Fruit fly (Drosophila melanogaster) whole organism, embryonic: Measurements from ENCODE around the gene CG31176.

Source experiments
- Asciz ChIP-seq: fragments of 200-800 bp; sonication (Bioruptor generic); optimal IDR thresholded peaks from 2 replicates; lab custom pipeline; 2017; ENCODE audit warnings: missing biosample characterization, mild to moderate bottlenecking, missing genetic modification characterization, missing genetic modification reagents
- Awh ChIP-seq: fragments of 200-800 bp; sonication (Bioruptor generic); IDR thresholded peaks from 2 replicates; pipeline ENCODE4, ENCODE4 v1.3.6; 2022; ENCODE audit warnings: missing biosample characterization, missing genetic modification characterization
- BEAF-32 ChIP-seq: fragments of 200-800 bp; sonication (Bioruptor generic); optimal IDR thresholded peaks from 3 replicates; lab custom pipeline; 2017; ENCODE audit warnings: missing biosample characterization, missing genetic modification characterization, mild to moderate bottlenecking, moderate library complexity, missing genetic modification reagents
- Bgb ChIP-seq: fragments of 200-800 bp; sonication (Bioruptor generic); IDR thresholded peaks from 2 replicates; pipeline ENCODE4 v1.3.6; 2022; ENCODE audit warnings: missing biosample characterization, missing genetic modification characterization; ENCODE audit not compliant: partially characterized antibody
- CG10267 ChIP-seq: fragments of 200-800 bp; sonication (Bioruptor generic); optimal IDR thresholded peaks from 2 replicates; lab custom pipeline; 2018; ENCODE audit warnings: missing biosample characterization, mild to moderate bottlenecking, missing genetic modification characterization, moderate library complexity
- CG10321 ChIP-seq: fragments of 200-800 bp; sonication (Bioruptor generic); IDR thresholded peaks from 2 replicates; pipeline ENCODE4 v1.3.6; 2022; ENCODE audit warnings: missing biosample characterization, missing genetic modification characterization
- CG1233 ChIP-seq: fragments of 200-800 bp; sonication (Bioruptor generic); optimal IDR thresholded peaks from 4 replicates; lab custom pipeline; 2018; ENCODE audit warnings: missing biosample characterization, mild to moderate bottlenecking, missing genetic modification characterization
- CG13424 ChIP-seq: fragments of 200-800 bp; sonication (Bioruptor generic); optimal IDR thresholded peaks from 2 replicates; lab custom pipeline; 2019; ENCODE audit warnings: missing biosample characterization, mild to moderate bottlenecking, missing genetic modification characterization, moderate library complexity
- CG15269 ChIP-seq: fragments of 200-800 bp; sonication (Bioruptor generic); optimal IDR thresholded peaks from 2 replicates; lab custom pipeline; 2018; ENCODE audit warnings: missing biosample characterization, mild to moderate bottlenecking, missing genetic modification characterization, moderate library complexity
- CG1603 ChIP-seq: fragments of 200-800 bp; sonication (Bioruptor generic); optimal IDR thresholded peaks from 2 replicates; lab custom pipeline; 2019; ENCODE audit warnings: missing biosample characterization, mild to moderate bottlenecking, missing genetic modification characterization, moderate library complexity
- CG17359 ChIP-seq: fragments of 200-800 bp; sonication (Bioruptor generic); optimal IDR thresholded peaks from 3 replicates; lab custom pipeline; 2018; ENCODE audit warnings: missing biosample characterization, mild to moderate bottlenecking, missing genetic modification characterization, moderate library complexity
- CG17361 ChIP-seq: fragments of 200-800 bp; sonication (Bioruptor generic); IDR thresholded peaks from 3 replicates; pipeline ENCODE4 v1.3.6; 2022; ENCODE audit warnings: missing biosample characterization, missing genetic modification characterization
- CG17829 ChIP-seq: fragments of 200-800 bp; optimal IDR thresholded peaks from 2 replicates; lab custom pipeline; 2019; ENCODE audit warnings: missing biosample characterization, mild to moderate bottlenecking, missing genetic modification characterization, moderate library complexity
- CG2120 ChIP-seq: fragments of 200-800 bp; sonication (Bioruptor generic); optimal IDR thresholded peaks from 3 replicates; lab custom pipeline; 2016; ENCODE audit warnings: missing biosample characterization, missing genetic modification characterization
- CG30403 ChIP-seq: fragments of 200-800 bp; sonication (Bioruptor generic); optimal IDR thresholded peaks from 3 replicates; lab custom pipeline; 2016; ENCODE audit warnings: missing biosample characterization, missing genetic modification characterization
- CG31441 ChIP-seq: fragments of 200-800 bp; sonication (Bioruptor generic); IDR thresholded peaks from 2 replicates; pipeline ENCODE4 v1.3.6; 2022; ENCODE audit warnings: missing biosample characterization, missing genetic modification characterization
- CG34422 ChIP-seq: fragments of 200-800 bp; sonication (Bioruptor generic); IDR thresholded peaks from 3 replicates; pipeline ENCODE4 v1.3.6; 2022; ENCODE audit warnings: missing biosample characterization, missing genetic modification characterization
- CG4730 ChIP-seq: fragments of 200-800 bp; sonication (Bioruptor generic); IDR thresholded peaks from 2 replicates; pipeline ENCODE4 v1.3.6; 2022; ENCODE audit warnings: missing biosample characterization, missing genetic modification characterization
- CG6254 ChIP-seq: fragments of 200-800 bp; sonication (Bioruptor generic); optimal IDR thresholded peaks from 3 replicates; lab custom pipeline; 2017; ENCODE audit warnings: mild to moderate bottlenecking, missing biosample characterization, missing genetic modification reagents, missing genetic modification characterization
- CG6654 ChIP-seq: fragments of 200-800 bp; sonication (Bioruptor generic); optimal IDR thresholded peaks from 2 replicates; lab custom pipeline; 2017; ENCODE audit warnings: missing biosample characterization, mild to moderate bottlenecking, missing genetic modification characterization
- CG8944 ChIP-seq: fragments of 200-800 bp; sonication (Bioruptor generic); optimal IDR thresholded peaks from 3 replicates; lab custom pipeline; 2016; ENCODE audit warnings: missing biosample characterization, missing genetic modification characterization
- CG9797 ChIP-seq: fragments of 200-800 bp; sonication (Bioruptor generic); optimal IDR thresholded peaks from 3 replicates; lab custom pipeline; 2018; ENCODE audit warnings: missing biosample characterization, mild to moderate bottlenecking, missing genetic modification characterization
- Dek ChIP-seq: fragments of 200-800 bp; sonication (Bioruptor generic); optimal IDR thresholded peaks from 3 replicates; lab custom pipeline; 2019; ENCODE audit warnings: missing biosample characterization, mild to moderate bottlenecking, missing genetic modification characterization, moderate library complexity
- Eip74EF ChIP-seq, 2 experiments: fragments of 200-800 bp in 1 of 2; fragments of >200 bp in 1 of 2; sonication (Bioruptor generic) in 1 of 2; optimal IDR thresholded peaks; 2 replicates each; lab custom pipeline; 2017 to 2019; ENCODE audit warnings: missing biosample characterization in 2 of 2, missing genetic modification characterization in 2 of 2, mild to moderate bottlenecking in 1 of 2, moderate library complexity in 1 of 2
- Fer1 ChIP-seq: fragments of 200-800 bp; sonication (Bioruptor generic); optimal IDR thresholded peaks from 2 replicates; lab custom pipeline; 2017; ENCODE audit warnings: missing biosample characterization, mild to moderate bottlenecking, missing genetic modification characterization
- Gsc ChIP-seq: fragments of 200-800 bp; sonication (Bioruptor generic); IDR thresholded peaks from 2 replicates; pipeline ENCODE4 v1.3.6; 2022; ENCODE audit warnings: missing biosample characterization, missing genetic modification characterization
- HHEX ChIP-seq: fragments of 200-800 bp; sonication (Bioruptor generic); optimal IDR thresholded peaks from 3 replicates; lab custom pipeline; 2017; ENCODE audit warnings: missing biosample characterization, mild to moderate bottlenecking, missing genetic modification characterization, missing genetic modification reagents
- HmgD ChIP-seq: fragments of 200-800 bp; sonication (Bioruptor generic); optimal IDR thresholded peaks from 3 replicates; lab custom pipeline; 2016; ENCODE audit warnings: missing biosample characterization, missing genetic modification characterization
- Hmr ChIP-seq: fragments of 200-800 bp; sonication (Bioruptor generic); optimal IDR thresholded peaks from 3 replicates; lab custom pipeline; 2017; ENCODE audit warnings: mild to moderate bottlenecking, missing biosample characterization, missing genetic modification reagents, missing genetic modification characterization
- Meics ChIP-seq: fragments of 200-800 bp; sonication (Bioruptor generic); optimal IDR thresholded peaks from 2 replicates; lab custom pipeline; 2017; ENCODE audit warnings: missing biosample characterization, mild to moderate bottlenecking, missing genetic modification characterization
- Myb ChIP-seq: fragments of 200-800 bp; sonication (Bioruptor generic); optimal IDR thresholded peaks from 2 replicates; lab custom pipeline; 2016; ENCODE audit warnings: missing biosample characterization, missing genetic modification characterization
- Neu2 ChIP-seq: fragments of 200-800 bp; sonication (Bioruptor generic); optimal IDR thresholded peaks from 3 replicates; lab custom pipeline; 2016; ENCODE audit warnings: missing biosample characterization, missing genetic modification characterization, borderline replicate concordance
- PHDP ChIP-seq: fragments of 200-800 bp; sonication (Bioruptor generic); optimal IDR thresholded peaks from 3 replicates; lab custom pipeline; 2018; ENCODE audit warnings: missing biosample characterization, mild to moderate bottlenecking, missing genetic modification characterization, moderate library complexity
- Ptx1 ChIP-seq: fragments of 200-800 bp; sonication (Bioruptor generic); IDR thresholded peaks from 2 replicates; pipeline ENCODE4 v1.3.6; 2022; ENCODE audit warnings: missing biosample characterization, missing genetic modification characterization
- Sox102F ChIP-seq: fragments of 200-800 bp; sonication (Bioruptor generic); optimal IDR thresholded peaks from 2 replicates; lab custom pipeline; 2018; ENCODE audit warnings: missing biosample characterization, mild to moderate bottlenecking, missing genetic modification characterization, moderate library complexity
- bsh ChIP-seq, 2 experiments: fragments of 200-800 bp; sonication (Bioruptor generic); optimal IDR thresholded peaks; 2 replicates each; lab custom pipeline; 2017 to 2018; ENCODE audit warnings: mild to moderate bottlenecking in 2 of 2, missing biosample characterization in 2 of 2, missing genetic modification characterization in 2 of 2, moderate library complexity in 1 of 2
- dmrt11E ChIP-seq: fragments of 200-800 bp; sonication (Bioruptor generic); optimal IDR thresholded peaks from 3 replicates; lab custom pipeline; 2018; ENCODE audit warnings: missing biosample characterization, mild to moderate bottlenecking, missing genetic modification characterization, moderate library complexity
- dpn ChIP-seq, 2 experiments: fragments of 200-800 bp; sonication (Bioruptor generic); optimal IDR thresholded peaks; 3 replicates each; lab custom pipeline; 2016; ENCODE audit warnings: missing biosample characterization in 2 of 2, missing genetic modification characterization in 2 of 2
- esg ChIP-seq: fragments of 200-800 bp; sonication (Bioruptor generic); conservative IDR thresholded peaks from 2 replicates; pipeline ENCODE4 v1.3.6; 2022; ENCODE audit warnings: missing biosample characterization, missing genetic modification characterization
- ind ChIP-seq: fragments of 200-800 bp; sonication (Bioruptor generic); optimal IDR thresholded peaks from 3 replicates; lab custom pipeline; 2016; ENCODE audit warnings: missing biosample characterization, missing genetic modification characterization
- lab ChIP-seq: fragments of 200-800 bp; sonication (Bioruptor generic); optimal IDR thresholded peaks from 3 replicates; lab custom pipeline; 2017; ENCODE audit warnings: missing biosample characterization, missing genetic modification characterization, mild to moderate bottlenecking, moderate library complexity, missing genetic modification reagents
- mld ChIP-seq: fragments of 200-800 bp; sonication (Bioruptor generic); IDR thresholded peaks from 3 replicates; pipeline ENCODE4 v1.3.6; 2022; ENCODE audit warnings: missing biosample characterization, missing genetic modification characterization; ENCODE audit not compliant: partially characterized antibody
- nmo ChIP-seq: fragments of 200-800 bp; sonication (Bioruptor generic); optimal IDR thresholded peaks from 2 replicates; lab custom pipeline; 2018; ENCODE audit warnings: missing biosample characterization, mild to moderate bottlenecking, missing genetic modification characterization, moderate library complexity
- row ChIP-seq: fragments of 200-800 bp; sonication (Bioruptor generic); IDR thresholded peaks from 3 replicates; pipeline ENCODE4 v1.3.6; 2022; ENCODE audit warnings: missing biosample characterization, missing genetic modification characterization
- run ChIP-seq: fragments of 200-800 bp; sonication (Bioruptor generic); optimal IDR thresholded peaks from 3 replicates; lab custom pipeline; 2018; ENCODE audit warnings: missing biosample characterization, mild to moderate bottlenecking, missing genetic modification characterization
- salm ChIP-seq: fragments of 200-800 bp; sonication (Bioruptor generic); optimal IDR thresholded peaks from 2 replicates; lab custom pipeline; 2018; ENCODE audit warnings: missing biosample characterization, mild to moderate bottlenecking, missing genetic modification characterization
- tgo ChIP-seq: fragments of 200-800 bp; sonication (Bioruptor generic); IDR thresholded peaks from 3 replicates; pipeline ENCODE4 v1.3.6; 2022; ENCODE audit warnings: missing biosample characterization, missing genetic modification characterization
- vvl ChIP-seq: fragments of 200-800 bp; sonication (Bioruptor generic); IDR thresholded peaks from 2 replicates; pipeline ENCODE4 v1.3.6; 2022; ENCODE audit warnings: missing biosample characterization, missing genetic modification characterization
- zf30C ChIP-seq: fragments of 200-800 bp; sonication (Bioruptor generic); optimal IDR thresholded peaks from 3 replicates; lab custom pipeline; 2018; ENCODE audit warnings: missing biosample characterization, mild to moderate bottlenecking, missing genetic modification characterization

CG31176 gene

dm6 chr3R:21698895-21699300, 20.6 kb downstream of the CG31176 start:
- TF ChIP-seq Awh (0 out of 2 replicates have a peak, but pooled peaks have one; percentile 13), CG8944 (GFP tag; lab: Kevin White, UChicago) (no peak), CG6254 (no peak), Sox102F (GFP tag; lab: Kevin White, UChicago) (peak; percentile 75), Gsc (no peak), CG17361 (peak; percentile 49; the same call in 1 of the 3 replicates), CG30403 (GFP tag; lab: Kevin White, UChicago) (peak; percentile 39), Bgb (GFP tag; lab: Robert Waterston, UW) (no peak), dmrt11E (tag; lab: Kevin White, UChicago) (no peak), Meics (peak; percentile 23), zf30C (GFP tag; lab: Kevin White, UChicago) (no peak), mld (no peak), Myb (no peak), Ptx1 (GFP tag; lab: Robert Waterston, UW) (peak; percentile 38; the same call in 1 of the 2 replicates), ind (GFP tag; lab: Kevin White, UChicago) (peak; percentile 9), lab (peak; percentile 29), Fer1 (GFP tag; lab: Kevin White, UChicago) (peak; percentile 18), Eip74EF (GFP tag; optimal IDR thresholded peaks at IDR 0.05; lab: Kevin White, UChicago) (peak in 1 of 2 experiments; percentile 39), CG17829 (peak; percentile 22), Asciz (peak; percentile 42), CG4730 (GFP tag; lab: Robert Waterston, UW) (no peak), CG17359 (tag; lab: Kevin White, UChicago) (peak; percentile 58), CG13424 (peak; percentile 48), run (tag; lab: Kevin White, UChicago) (peak; percentile 1), Hmr (GFP tag; lab: Kevin White, UChicago) (peak; percentile 14), nmo (GFP tag; lab: Kevin White, UChicago) (peak; percentile 47), row (GFP tag; lab: Robert Waterston, UW) (peak; percentile 34; the same call in 2 of the 3 replicates), CG31441 (GFP tag; lab: Robert Waterston, UW) (peak; percentile 60), Neu2 (no peak), CG9797 (GFP tag; lab: Kevin White, UChicago) (no peak), Dek (tag; lab: Kevin White, UChicago) (peak; percentile 14), tgo (GFP tag; lab: Robert Waterston, UW) (peak; percentile 41; the same call in 1 of the 3 replicates), CG34422 (GFP tag; lab: Robert Waterston, UW) (no peak), PHDP (tag; lab: Kevin White, UChicago) (peak; percentile 37), BEAF-32 (GFP tag; lab: Kevin White, UChicago) (no peak), CG10321 (no peak), CG10267 (tag; lab: Kevin White, UChicago) (peak; percentile 2), vvl (0 out of 2 replicates have a peak, but pooled peaks have one; percentile 18), CG1603 (tag; lab: Kevin White, UChicago) (peak; percentile 10), HmgD (GFP tag; lab: Kevin White, UChicago) (no peak), bsh (GFP tag; optimal IDR thresholded peaks at IDR 0.05; lab: Kevin White, UChicago) (peak; percentile 26 to 58), CG2120 (GFP tag; lab: Kevin White, UChicago) (no peak), CG15269 (peak; percentile 66), HHEX (GFP tag; lab: Kevin White, UChicago) (peak; percentile 40), CG6654 (GFP tag; lab: Kevin White, UChicago) (peak; percentile 10), CG1233 (peak; percentile 11), salm (tag; lab: Kevin White, UChicago) (peak; percentile 23), dpn (GFP tag; optimal IDR thresholded peaks at IDR 0.05; lab: Kevin White, UChicago) (peak in 1 of 2 experiments; percentile 16), esg (GFP tag; lab: Robert Waterston, UW) (peak; percentile 24; the same call in 1 of the 2 replicates)
